Worm (Caenorhabditis elegans) whole organism, L4/young adult: Measurements from ENCODE around the gene C45G9.4.

Source experiments
- W03F9.2 ChIP-seq: fragments of 150-350 bp; optimal IDR thresholded peaks from 2 replicates; lab custom pipeline; 2014; ENCODE audit warnings: missing biosample characterization, missing genetic modification characterization
- him-1 ChIP-seq: sonication (generic microtip); optimal IDR thresholded peaks from 2 replicates; lab custom pipeline; 2016; ENCODE audit warnings: missing genotype, missing genetic modification reagents, missing genetic modification characterization, missing compliant biosample characterization

DNA sequence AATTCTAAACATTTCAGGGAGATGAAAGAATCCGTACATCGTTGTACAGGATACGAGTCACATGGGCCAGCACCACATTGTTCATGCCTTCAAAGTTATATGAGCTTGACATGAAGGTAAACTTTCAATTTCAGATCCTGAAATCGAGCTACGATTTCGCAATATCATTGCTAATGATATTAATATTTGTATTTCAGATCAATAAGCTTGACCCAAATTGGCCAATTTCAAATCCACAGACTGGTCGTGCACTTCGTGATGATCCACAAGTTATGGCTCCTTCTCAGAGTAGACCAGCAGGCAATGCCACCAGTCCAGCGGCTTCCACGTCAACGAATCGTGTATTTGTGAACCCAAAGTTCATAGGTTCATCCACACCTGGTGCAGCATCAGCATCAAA lies 36.1 kb upstream of the C45G9.4 start:
- no peak for TF ChIP-seq him-1 (tag; lab: Kevin White, UChicago)
- TF ChIP-seq W03F9.2 (tag; lab: Kevin White, UChicago) = no peak
